Worm (Caenorhabditis elegans): ENCODE measurements around the gene ZK1321.1.
A peak's percentile ranks its signal among the peaks of the same experiment; 100 is the strongest.

ZK1321.1 gene

ce11 chrII:9713083-9713482 is 40.7 kb upstream of the ZK1321.1 start:
- TF ChIP-seq elt-1 (tag; optimal IDR thresholded peaks at IDR 0.05) (no peak), pqm-1 (tag; optimal IDR thresholded peaks at IDR 0.05) (peak; percentile 5)

- TF ChIP-seq aly-2 (tag; optimal IDR thresholded peaks at IDR 0.05) (no peak), eor-1 (tag; optimal IDR thresholded peaks at IDR 0.05) (no peak), ceh-28 (tag; optimal IDR thresholded peaks at IDR 0.05) (peak; percentile 42), nfya-1 (tag; optimal IDR thresholded peaks at IDR 0.05; ENCODE audit: insufficient read depth) (peak; percentile 86), nhr-237 (tag; optimal IDR thresholded peaks at IDR 0.05) (no peak), egl-5 (tag; optimal IDR thresholded peaks at IDR 0.05) (peak; percentile 83), unc-62 (GFP tag; optimal IDR thresholded peaks at IDR 0.05) (no peak), jun-1 (tag; optimal IDR thresholded peaks at IDR 0.05) (peak; percentile 46), lin-39 (tag; optimal IDR thresholded peaks at IDR 0.05) (peak; percentile 52), pha-4 (tag; optimal IDR thresholded peaks at IDR 0.05) (peak; percentile 91), nhr-11 (tag; optimal IDR thresholded peaks at IDR 0.05) (peak; percentile 76), ZK546.5 (tag; optimal IDR thresholded peaks at IDR 0.05) (no peak), hmg-11 (tag; optimal IDR thresholded peaks at IDR 0.05) (peak; percentile 43), zag-1 (tag; optimal IDR thresholded peaks at IDR 0.05) (no peak), elt-1 (tag; optimal IDR thresholded peaks at IDR 0.05) (peak; percentile 29), R02D3.7 (tag; optimal IDR thresholded peaks at IDR 0.05) (peak; percentile 65), fkh-10 (GFP tag; optimal IDR thresholded peaks at IDR 0.05) (no peak), nhr-77 (tag; optimal IDR thresholded peaks at IDR 0.05) (no peak), elt-3 (tag; optimal IDR thresholded peaks at IDR 0.05) (no peak), mdl-1 (tag; optimal IDR thresholded peaks at IDR 0.05) (no peak), ama-1 (optimal IDR thresholded peaks at IDR 0.05) (peak; percentile 13), tbx-2 (tag; optimal IDR thresholded peaks at IDR 0.05) (no peak), fkh-2 (tag; optimal IDR thresholded peaks at IDR 0.05) (no peak), skn-1 (tag; optimal IDR thresholded peaks at IDR 0.05) (peak; percentile 40), mml-1 (tag; optimal IDR thresholded peaks at IDR 0.05) (no peak), nhr-43 (tag; optimal IDR thresholded peaks at IDR 0.05; ENCODE audit: poor library complexity, severe bottlenecking) (no peak), nhr-12 (tag; optimal IDR thresholded peaks at IDR 0.05) (no peak), ceh-9 (tag; optimal IDR thresholded peaks at IDR 0.05) (no peak), fos-1 (tag; optimal IDR thresholded peaks at IDR 0.05) (no peak), lin-15B (tag; optimal IDR thresholded peaks at IDR 0.05) (peak; percentile 72), sea-2 (GFP tag; optimal IDR thresholded peaks at IDR 0.05) (no peak), daf-12 (tag; optimal IDR thresholded peaks at IDR 0.05) (no peak), ztf-11 (tag; optimal IDR thresholded peaks at IDR 0.05) (no peak), nhr-25 (tag; optimal IDR thresholded peaks at IDR 0.05) (peak; percentile 72), pqm-1 (tag; optimal IDR thresholded peaks at IDR 0.05) (peak; percentile 57), nhr-23 (tag; optimal IDR thresholded peaks at IDR 0.05) (peak; percentile 87), snpc-4 (tag; optimal IDR thresholded peaks at IDR 0.05) (peak; percentile 26), nhr-28 (tag; optimal IDR thresholded peaks at IDR 0.05) (no peak), egl-27 (tag; optimal IDR thresholded peaks at IDR 0.05) (no peak), elt-2 (tag; optimal IDR thresholded peaks at IDR 0.05) (peak; percentile 52), ztf-4 (tag; optimal IDR thresholded peaks at IDR 0.05) (no peak), ceh-82 (tag; optimal IDR thresholded peaks at IDR 0.05) (peak; percentile 3), lsy-12 (tag; optimal IDR thresholded peaks at IDR 0.05) (no peak), nhr-76 (tag; optimal IDR thresholded peaks at IDR 0.05) (no peak), nhr-67 (tag; optimal IDR thresholded peaks at IDR 0.05) (no peak), ceh-16 (tag; optimal IDR thresholded peaks at IDR 0.05) (no peak), unc-39 (tag; optimal IDR thresholded peaks at IDR 0.05) (no peak)
Measured at ce11 chrII:9716417-9717039, 37.3 kb upstream of the ZK1321.1 start, which contains the start of gene wee-1.3. wee-1.3 (minus strand) TSS chrII:9716467.
